Worm (Caenorhabditis elegans): ENCODE data around the gene fbxa-52.

DNA sequence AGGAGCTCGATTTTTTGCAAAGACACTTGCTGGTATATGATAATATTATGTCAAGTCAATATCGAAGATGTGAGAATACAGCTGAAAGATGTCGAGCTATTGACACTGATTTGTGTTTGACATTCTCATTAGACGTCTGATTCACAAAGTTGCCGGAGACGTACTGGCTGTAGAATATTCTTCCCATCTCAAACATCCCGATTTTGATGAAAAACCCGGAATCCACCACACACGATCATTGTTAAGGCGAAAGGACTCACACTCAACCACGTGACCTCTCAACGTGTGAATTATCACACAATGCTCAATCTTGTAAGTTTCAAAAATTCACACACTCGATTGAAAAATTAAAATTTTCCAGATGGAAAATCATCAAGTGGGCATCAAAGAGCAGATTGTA lies 23.5 kb upstream of the fbxa-52 start, which contains the start of gene F07G6.12:
- TF ChIP-seq F16B12.6 (tag; optimal IDR thresholded peaks at IDR 0.05): no peak
- no peak for TF ChIP-seq mdl-1 (tag; optimal IDR thresholded peaks at IDR 0.05)
- TF ChIP-seq unc-62 (GFP tag; optimal IDR thresholded peaks at IDR 0.05): no peak
- no peak for TF ChIP-seq zip-4 (GFP tag; optimal IDR thresholded peaks at IDR 0.05)
- TF ChIP-seq aha-1 (tag; optimal IDR thresholded peaks at IDR 0.05): no peak
- no peak for TF ChIP-seq ceh-82 (tag; optimal IDR thresholded peaks at IDR 0.05)
- no peak for TF ChIP-seq ama-1 (optimal IDR thresholded peaks at IDR 0.05)
- no peak for TF ChIP-seq nhr-237 (tag; optimal IDR thresholded peaks at IDR 0.05)
- no peak for TF ChIP-seq ces-1 (GFP tag; optimal IDR thresholded peaks at IDR 0.05)
- no peak for TF ChIP-seq blmp-1 (tag; optimal IDR thresholded peaks at IDR 0.05)
- no peak for TF ChIP-seq jun-1 (tag; optimal IDR thresholded peaks at IDR 0.05)
- TF ChIP-seq ztf-4 (tag; optimal IDR thresholded peaks at IDR 0.05): no peak
- no peak for TF ChIP-seq alr-1 (tag; optimal IDR thresholded peaks at IDR 0.05; ENCODE audit: borderline replicate concordance)
